Fruit fly (Drosophila melanogaster) whole organism, embryonic: Measurements from ENCODE around the gene SMC6.

Experiments used
- CG10147 ChIP-seq: fragments of 200-800 bp; sonication (Bioruptor generic); optimal IDR thresholded peaks from 2 replicates; lab custom pipeline; 2019; ENCODE audit warnings: missing biosample characterization, mild to moderate bottlenecking, missing genetic modification characterization, moderate library complexity
- CG10267 ChIP-seq: fragments of 200-800 bp; sonication (Bioruptor generic); optimal IDR thresholded peaks from 2 replicates; lab custom pipeline; 2018; ENCODE audit warnings: missing biosample characterization, mild to moderate bottlenecking, missing genetic modification characterization, moderate library complexity
- CG11093 ChIP-seq: fragments of 200-800 bp; sonication (Bioruptor generic); IDR thresholded peaks from 3 replicates; pipeline ENCODE4 v1.3.6; 2022; ENCODE audit warnings: missing biosample characterization, missing genetic modification characterization
- CG12155 ChIP-seq: fragments of 200-800 bp; sonication (Bioruptor generic); optimal IDR thresholded peaks from 3 replicates; lab custom pipeline; 2016; ENCODE audit warnings: missing biosample characterization, missing genetic modification characterization
- CG12219 ChIP-seq: fragments of 200-800 bp; sonication (Bioruptor generic); optimal IDR thresholded peaks from 3 replicates; lab custom pipeline; 2018; ENCODE audit warnings: missing biosample characterization, mild to moderate bottlenecking, missing genetic modification characterization
- CG13424 ChIP-seq: fragments of 200-800 bp; sonication (Bioruptor generic); optimal IDR thresholded peaks from 2 replicates; lab custom pipeline; 2019; ENCODE audit warnings: missing biosample characterization, mild to moderate bottlenecking, missing genetic modification characterization, moderate library complexity
- CG13624 ChIP-seq: fragments of 200-800 bp; sonication (Bioruptor generic); optimal IDR thresholded peaks from 2 replicates; lab custom pipeline; 2016; ENCODE audit warnings: missing biosample characterization, missing genetic modification characterization
- CG14441 ChIP-seq: fragments of 200-800 bp; sonication (Bioruptor generic); IDR thresholded peaks from 2 replicates; pipeline ENCODE4 v1.3.6; 2022; ENCODE audit warnings: missing biosample characterization, missing genetic modification characterization
- CG1529 ChIP-seq: fragments of 200-800 bp; sonication (Bioruptor generic); optimal IDR thresholded peaks from 3 replicates; lab custom pipeline; 2018; ENCODE audit warnings: missing biosample characterization, missing genetic modification characterization
- CG17385 ChIP-seq: fragments of 200-800 bp; sonication (Bioruptor generic); optimal IDR thresholded peaks from 3 replicates; lab custom pipeline; 2018; ENCODE audit warnings: missing biosample characterization, mild to moderate bottlenecking, missing genetic modification characterization
- CG30403 ChIP-seq: fragments of 200-800 bp; sonication (Bioruptor generic); optimal IDR thresholded peaks from 3 replicates; lab custom pipeline; 2016; ENCODE audit warnings: missing biosample characterization, missing genetic modification characterization
- CG32532 ChIP-seq: fragments of 200-800 bp; sonication (Bioruptor generic); IDR thresholded peaks from 2 replicates; pipeline ENCODE4 v1.3.6; 2022; ENCODE audit warnings: missing biosample characterization, missing genetic modification characterization
- CG34224 ChIP-seq: fragments of 200-800 bp; sonication (Bioruptor generic); IDR thresholded peaks from 3 replicates; pipeline ENCODE4 v1.3.6; 2022; ENCODE audit warnings: missing biosample characterization, missing genetic modification characterization; ENCODE audit not compliant: partially characterized antibody
- CG4707 ChIP-seq: fragments of 200-800 bp; sonication (Bioruptor generic); optimal IDR thresholded peaks from 2 replicates; lab custom pipeline; 2018; ENCODE audit warnings: missing biosample characterization, mild to moderate bottlenecking, missing genetic modification characterization, moderate library complexity
- CG5953 ChIP-seq: fragments of 200-800 bp; sonication (Bioruptor generic); IDR thresholded peaks from 2 replicates; pipeline ENCODE4 v1.3.6; 2022; ENCODE audit warnings: missing biosample characterization, missing genetic modification characterization
- CG6765 ChIP-seq: fragments of 200-800 bp; sonication (Bioruptor generic); optimal IDR thresholded peaks from 3 replicates; lab custom pipeline; 2017; ENCODE audit warnings: missing biosample characterization, mild to moderate bottlenecking, missing genetic modification characterization
- CG6791 ChIP-seq: fragments of 200-800 bp; sonication (Bioruptor generic); IDR thresholded peaks from 3 replicates; pipeline ENCODE4 v1.3.6; 2022; ENCODE audit warnings: missing biosample characterization, missing genetic modification characterization; ENCODE audit not compliant: partially characterized antibody
- CG6813 ChIP-seq: fragments of 200-800 bp; sonication (Bioruptor generic); optimal IDR thresholded peaks from 2 replicates; lab custom pipeline; 2017; ENCODE audit warnings: missing biosample characterization, missing genetic modification characterization, mild to moderate bottlenecking, moderate library complexity, missing genetic modification reagents
- CG7987 ChIP-seq: fragments of 200-800 bp; sonication (Bioruptor generic); optimal IDR thresholded peaks from 2 replicates; lab custom pipeline; 2018; ENCODE audit warnings: missing biosample characterization, mild to moderate bottlenecking, missing genetic modification characterization, moderate library complexity
- CG8478 ChIP-seq: fragments of >200 bp; optimal IDR thresholded peaks from 2 replicates; lab custom pipeline; 2018
- Doc3 ChIP-seq: fragments of 200-800 bp; sonication (Bioruptor generic); IDR thresholded peaks from 3 replicates; pipeline ENCODE4 v1.3.6; 2022; ENCODE audit warnings: missing biosample characterization, missing genetic modification characterization; ENCODE audit not compliant: partially characterized antibody
- Dref ChIP-seq: fragments of 200-800 bp; sonication (Bioruptor generic); IDR thresholded peaks from 2 replicates; pipeline ENCODE4 v1.3.6; 2022; ENCODE audit warnings: missing biosample characterization, missing genetic modification characterization
- Ets97D ChIP-seq: fragments of 200-800 bp; sonication (Bioruptor generic); optimal IDR thresholded peaks from 3 replicates; lab custom pipeline; 2016; ENCODE audit warnings: missing biosample characterization, missing genetic modification characterization
- HLH3B ChIP-seq: fragments of 200-800 bp; sonication (Bioruptor generic); IDR thresholded peaks from 2 replicates; pipeline ENCODE4 v1.3.6; 2022; ENCODE audit warnings: missing biosample characterization, missing genetic modification characterization
- HLH4C ChIP-seq: fragments of 200-800 bp; sonication (Bioruptor generic); IDR thresholded peaks from 3 replicates; pipeline ENCODE4 v1.3.6; 2022; ENCODE audit warnings: missing biosample characterization, missing genetic modification characterization; ENCODE audit not compliant: partially characterized antibody
- Hr39 ChIP-seq: fragments of >200 bp; optimal IDR thresholded peaks from 2 replicates; lab custom pipeline; 2017
- Hsf ChIP-seq: fragments of 200-800 bp; sonication (Bioruptor generic); optimal IDR thresholded peaks from 3 replicates; lab custom pipeline; 2016; ENCODE audit warnings: missing biosample characterization, missing genetic modification characterization
- Poxn ChIP-seq: fragments of 200-800 bp; sonication (Bioruptor generic); IDR thresholded peaks from 2 replicates; pipeline ENCODE4 v1.3.6; 2022; ENCODE audit warnings: missing biosample characterization, missing genetic modification characterization
- Rx ChIP-seq: fragments of 200-800 bp; sonication (Bioruptor generic); IDR thresholded peaks from 2 replicates; pipeline ENCODE4 v1.3.6; 2022; ENCODE audit warnings: missing biosample characterization, missing genetic modification characterization
- Sry-β ChIP-seq: fragments of 200-800 bp; sonication (Bioruptor generic); optimal IDR thresholded peaks from 2 replicates; lab custom pipeline; 2018; ENCODE audit warnings: missing biosample characterization, mild to moderate bottlenecking, missing genetic modification characterization, moderate library complexity
- Tbp ChIP-seq: fragments of >200 bp; optimal IDR thresholded peaks from 2 replicates; lab custom pipeline; 2018; ENCODE audit warnings: missing biosample characterization, missing genetic modification characterization
- Trl ChIP-seq, 3 experiments: fragments of >200 bp in 2 of 3; fragments of 200-800 bp in 1 of 3; sonication (Bioruptor generic) in 1 of 3; optimal IDR thresholded peaks; 2 replicates in 1 of 3; 3 replicates in 2 of 3; lab custom pipeline; 2016 to 2017; ENCODE audit warnings: missing biosample characterization in 1 of 3, missing genetic modification characterization in 1 of 3
- YL-1 ChIP-seq: fragments of 200-800 bp; sonication (Bioruptor generic); optimal IDR thresholded peaks from 3 replicates; lab custom pipeline; 2017; ENCODE audit warnings: missing biosample characterization, mild to moderate bottlenecking, missing genetic modification characterization
- amos ChIP-seq: fragments of 200-800 bp; sonication (Bioruptor generic); IDR thresholded peaks from 2 replicates; pipeline ENCODE4 v1.3.6; 2022; ENCODE audit warnings: missing biosample characterization, missing genetic modification characterization; ENCODE audit not compliant: partially characterized antibody
- dan ChIP-seq: fragments of 200-800 bp; sonication (Bioruptor generic); IDR thresholded peaks from 2 replicates; pipeline ENCODE4 v1.3.6; 2022; ENCODE audit warnings: missing biosample characterization, missing genetic modification characterization
- fu2 ChIP-seq: fragments of 200-800 bp; sonication (Bioruptor generic); optimal IDR thresholded peaks from 2 replicates; lab custom pipeline; 2016; ENCODE audit warnings: missing biosample characterization, missing genetic modification characterization
- gcm2 ChIP-seq: fragments of 200-800 bp; sonication (Bioruptor generic); optimal IDR thresholded peaks from 2 replicates; lab custom pipeline; 2016; ENCODE audit warnings: missing biosample characterization, missing genetic modification characterization
- ham ChIP-seq: fragments of 200-800 bp; sonication (Bioruptor generic); IDR thresholded peaks from 2 replicates; pipeline ENCODE4 v1.3.6; 2022; ENCODE audit warnings: missing biosample characterization, missing genetic modification characterization
- hbn ChIP-seq: fragments of 200-800 bp; sonication (Bioruptor generic); IDR thresholded peaks from 2 replicates; pipeline ENCODE4 v1.3.6; 2022; ENCODE audit warnings: missing biosample characterization, missing genetic modification characterization; ENCODE audit not compliant: partially characterized antibody
- insv ChIP-seq, 2 experiments: fragments of 200-800 bp; sonication (Bioruptor generic); optimal IDR thresholded peaks; 3 replicates each; lab custom pipeline; 2016 to 2018; ENCODE audit warnings: missing biosample characterization in 2 of 2, missing genetic modification characterization in 2 of 2
- jing ChIP-seq: fragments of 200-800 bp; sonication (Bioruptor generic); optimal IDR thresholded peaks from 2 replicates; lab custom pipeline; 2018; ENCODE audit warnings: missing biosample characterization, mild to moderate bottlenecking, missing genetic modification characterization
- lmd ChIP-seq: fragments of 200-800 bp; sonication (Bioruptor generic); IDR thresholded peaks from 2 replicates; pipeline ENCODE4 v1.3.6; 2022; ENCODE audit warnings: missing biosample characterization, missing genetic modification characterization
- nom ChIP-seq: fragments of 200-800 bp; sonication (Bioruptor generic); optimal IDR thresholded peaks from 2 replicates; lab custom pipeline; 2017; ENCODE audit warnings: missing biosample characterization, missing genetic modification characterization, mild to moderate bottlenecking, moderate library complexity, missing genetic modification reagents
- otp ChIP-seq: fragments of 200-800 bp; sonication (Bioruptor generic); IDR thresholded peaks from 3 replicates; pipeline ENCODE4, ENCODE4 v1.3.6; 2022; ENCODE audit warnings: missing biosample characterization, missing genetic modification characterization
- ranshi ChIP-seq: fragments of 200-800 bp; sonication (Bioruptor generic); IDR thresholded peaks from 2 replicates; pipeline ENCODE4 v1.3.6; 2022; ENCODE audit warnings: missing biosample characterization, missing genetic modification characterization
- sens-2 ChIP-seq: fragments of 200-800 bp; sonication (Bioruptor generic); IDR thresholded peaks from 2 replicates; pipeline ENCODE4 v1.3.6; 2022; ENCODE audit warnings: missing biosample characterization, missing genetic modification characterization
- ssp ChIP-seq: fragments of 200-800 bp; sonication (Bioruptor generic); IDR thresholded peaks from 2 replicates; pipeline ENCODE4 v1.3.6; 2022; ENCODE audit warnings: missing biosample characterization, missing genetic modification characterization
- vnd ChIP-seq: fragments of 200-800 bp; sonication (Bioruptor generic); IDR thresholded peaks from 3 replicates; pipeline ENCODE4 v1.3.6; 2022; ENCODE audit warnings: missing biosample characterization, missing genetic modification characterization; ENCODE audit not compliant: partially characterized antibody

Gene SMC6

DNA sequence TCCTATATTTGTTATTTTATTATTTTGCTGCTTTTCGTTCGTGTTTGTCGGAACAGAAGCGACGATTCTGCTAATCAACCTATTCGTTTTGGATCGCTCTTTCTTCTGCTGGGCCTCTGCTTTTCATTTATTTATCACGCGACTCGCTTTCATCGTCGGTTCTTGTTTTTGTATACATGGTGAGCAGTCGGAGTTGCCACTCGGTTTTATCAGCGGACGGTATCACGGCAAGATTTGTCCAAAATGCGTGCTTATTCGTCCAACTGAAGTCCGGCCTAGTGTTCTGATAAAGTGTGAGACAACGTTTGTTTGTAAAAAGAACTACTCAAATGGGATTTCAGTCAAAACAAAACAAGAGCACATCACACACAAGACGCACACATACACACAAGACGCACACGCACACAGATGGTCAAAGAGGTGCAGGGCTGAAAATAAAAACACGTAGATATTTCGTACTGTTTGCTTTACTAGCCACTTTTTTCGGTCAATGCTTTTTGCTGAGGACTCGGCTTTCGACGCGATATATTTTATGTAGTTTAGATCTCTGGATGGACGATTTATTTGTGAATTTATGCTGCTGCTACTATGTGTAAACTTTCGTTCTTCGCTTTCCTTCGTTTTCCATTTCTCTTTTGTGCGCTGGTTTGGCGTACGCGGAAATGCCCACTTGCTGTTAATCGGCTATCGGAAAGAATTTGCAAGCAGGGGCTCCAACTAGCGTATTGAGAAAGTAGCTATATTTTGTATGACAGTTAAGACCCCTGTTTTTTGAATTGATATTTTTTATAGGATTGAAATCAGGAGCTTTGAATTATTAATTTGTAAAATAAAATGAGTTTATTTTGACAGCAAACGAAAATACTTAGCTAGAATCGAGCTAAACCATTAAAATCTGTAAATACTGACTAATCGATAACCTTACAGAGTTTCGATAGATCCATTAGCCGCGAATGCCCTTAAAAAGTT, 28.4 kb upstream of the SMC6 start, which contains the start of gene twin (continued):
- TF ChIP-seq amos (GFP tag; lab: Robert Waterston, UW), result peak; percentile 65
- peak in 1 of 2 experiments; percentile 38 for TF ChIP-seq insv (GFP tag; optimal IDR thresholded peaks at IDR 0.05; lab: Kevin White, UChicago)
- peak; percentile 74 for TF ChIP-seq CG30403 (GFP tag; lab: Kevin White, UChicago)
- no peak for TF ChIP-seq CG6813 (GFP tag; lab: Kevin White, UChicago)
- peak; percentile 86 for TF ChIP-seq Sry-β
- TF ChIP-seq Trl (optimal IDR thresholded peaks at IDR 0.05; lab: Kevin White, UChicago), result peak in 1 of 2 experiments; percentile 11
- TF ChIP-seq Trl (GFP tag; optimal IDR thresholded peaks at IDR 0.05; lab: Kevin White, UChicago), result peak; percentile 78
- peak; percentile 68 for TF ChIP-seq CG6791
- no peak for TF ChIP-seq CG1529 (GFP tag; lab: Kevin White, UChicago)
- TF ChIP-seq CG10267 (tag; lab: Kevin White, UChicago), result peak; percentile 50
- TF ChIP-seq fu2 (GFP tag; lab: Kevin White, UChicago), result peak; percentile 52
- peak; percentile 65 for TF ChIP-seq vnd (GFP tag; lab: Robert Waterston, UW)
- TF ChIP-seq hbn (GFP tag; lab: Robert Waterston, UW), result peak; percentile 64
- TF ChIP-seq CG11093 (GFP tag; lab: Robert Waterston, UW), result no peak
- TF ChIP-seq Poxn (GFP tag; lab: Robert Waterston, UW), result 0 out of 2 replicates have a peak, but pooled peaks have one; percentile 22
- peak; percentile 51 for TF ChIP-seq CG12155 (GFP tag; lab: Kevin White, UChicago)
- TF ChIP-seq sens-2, result no peak
- no peak for TF ChIP-seq jing
- peak; percentile 37 for TF ChIP-seq CG8478 (lab: Kevin White, UChicago)
- TF ChIP-seq Hsf (GFP tag; lab: Kevin White, UChicago), result peak; percentile 81
- TF ChIP-seq ranshi (GFP tag; lab: Robert Waterston, UW), result no peak
- TF ChIP-seq YL-1, result peak; percentile 69
- TF ChIP-seq lmd (GFP tag; lab: Robert Waterston, UW), result peak; percentile 53; the same call in 1 of the 2 replicates
- TF ChIP-seq CG5953, result no peak
- TF ChIP-seq CG12219, result no peak
- no peak for TF ChIP-seq Rx (GFP tag; lab: Robert Waterston, UW)
- no peak for TF ChIP-seq CG6765 (GFP tag; lab: Kevin White, UChicago)
- no peak; the same call in 1 of the 2 replicates for TF ChIP-seq CG14441
- TF ChIP-seq CG13424 (tag; lab: Kevin White, UChicago), result peak; percentile 77
- peak; percentile 63 for TF ChIP-seq Doc3 (GFP tag; lab: Robert Waterston, UW)
- peak; percentile 81 for TF ChIP-seq HLH4C (GFP tag; lab: Robert Waterston, UW)
- TF ChIP-seq nom (GFP tag; lab: Kevin White, UChicago), result no peak
- no peak for TF ChIP-seq dan
- TF ChIP-seq CG7987, result no peak
- peak; percentile 58 for TF ChIP-seq CG10147
- 0 out of 2 replicates have a peak, but pooled peaks have one; percentile 16 for TF ChIP-seq HLH3B
- no peak for TF ChIP-seq Tbp (GFP tag; lab: Kevin White, UChicago)
- TF ChIP-seq Dref, result peak; percentile 71
- no peak for TF ChIP-seq gcm2 (GFP tag; lab: Kevin White, UChicago)
- peak; percentile 35; the same call in 1 of the 2 replicates for TF ChIP-seq ssp (GFP tag; lab: Robert Waterston, UW)
- TF ChIP-seq CG34224 (GFP tag; lab: Robert Waterston, UW), result peak; percentile 70
- TF ChIP-seq Ets97D (GFP tag; lab: Kevin White, UChicago), result peak; percentile 79
- no peak for TF ChIP-seq ham (GFP tag; lab: Robert Waterston, UW)
- no peak for TF ChIP-seq Hr39 (lab: Kevin White, UChicago)
- peak; percentile 58 for TF ChIP-seq CG13624 (GFP tag; lab: Kevin White, UChicago)
- peak; percentile 69 for TF ChIP-seq CG32532
- peak; percentile 18 for TF ChIP-seq CG17385
- no peak for TF ChIP-seq CG4707 (GFP tag; lab: Kevin White, UChicago)
- TF ChIP-seq otp, result peak; percentile 63; the same call in 2 of the 3 replicates
